Worm (Caenorhabditis elegans) whole organism, L4/young adult: ENCODE results near the gene ufbp-1.

Source experiments
- W03F9.2 ChIP-seq: fragments of 150-350 bp; optimal IDR thresholded peaks from 2 replicates; lab custom pipeline; 2014; ENCODE audit warnings: missing biosample characterization, missing genetic modification characterization
- dao-5 ChIP-seq: sonication (generic microtip); optimal IDR thresholded peaks from 2 replicates; lab custom pipeline; 2016; ENCODE audit warnings: missing genotype, missing genetic modification characterization, moderate library complexity, missing compliant biosample characterization
- him-1 ChIP-seq: sonication (generic microtip); optimal IDR thresholded peaks from 2 replicates; lab custom pipeline; 2016; ENCODE audit warnings: missing genotype, missing genetic modification reagents, missing genetic modification characterization, missing compliant biosample characterization

The ufbp-1 gene

DNA sequence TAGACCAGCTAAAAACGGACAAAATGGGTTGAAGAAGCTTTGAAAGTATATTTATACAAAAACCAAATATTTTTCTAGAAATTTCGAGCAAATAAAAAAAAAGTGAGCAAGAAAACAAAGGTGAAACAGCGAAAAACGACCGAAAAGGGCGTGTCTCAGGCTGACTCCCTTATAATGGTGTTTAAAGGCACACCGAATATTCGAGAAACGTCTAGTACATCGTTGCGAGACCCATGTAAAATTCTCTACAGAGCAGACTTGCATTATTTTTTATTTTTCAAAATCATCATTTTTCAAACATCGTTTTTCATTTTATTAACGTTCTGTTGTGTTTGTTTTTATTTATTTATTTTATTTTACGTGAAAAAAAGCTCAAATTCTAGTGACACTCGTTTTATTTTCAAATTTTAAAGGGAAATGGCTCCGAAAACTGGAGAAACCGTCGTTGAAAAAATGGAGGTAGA lies 3.6 kb upstream of the ufbp-1 start, which contains the start of gene rpn-3:
TSS of gene rpn-3 (plus strand) at position 414 of the 464 bp plus-strand sequence.
- TF ChIP-seq dao-5 (tag; lab: Kevin White, UChicago) (no peak), him-1 (tag; lab: Kevin White, UChicago) (peak; percentile 58), W03F9.2 (peak; percentile 96)

DNA sequence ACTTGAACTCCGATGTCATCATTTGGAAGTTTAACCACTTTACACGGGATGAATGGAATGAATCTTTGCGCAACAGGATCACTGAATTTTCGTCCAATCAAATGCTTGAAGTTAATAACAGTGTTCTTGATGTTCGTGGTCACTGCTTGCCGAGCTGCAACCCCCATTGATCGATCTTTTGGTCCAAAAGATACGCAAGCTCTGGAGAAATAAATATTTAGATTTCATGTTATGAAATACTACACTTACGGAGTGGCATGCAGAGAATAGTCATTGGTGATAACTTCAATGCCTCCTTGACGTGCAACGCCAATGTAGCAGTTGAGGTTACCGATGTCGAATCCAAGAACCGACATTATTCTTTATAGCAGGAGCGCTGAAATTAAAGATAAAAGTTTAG lies 3.1 kb upstream of the ufbp-1 start, which contains the start of gene hsp-110:
TSS of gene hsp-110 (minus strand) at position 376 of the 400 bp plus-strand sequence.
- no peak for TF ChIP-seq W03F9.2
- TF ChIP-seq dao-5 (tag; lab: Kevin White, UChicago), result no peak
- no peak for TF ChIP-seq him-1 (tag; lab: Kevin White, UChicago)

DNA sequence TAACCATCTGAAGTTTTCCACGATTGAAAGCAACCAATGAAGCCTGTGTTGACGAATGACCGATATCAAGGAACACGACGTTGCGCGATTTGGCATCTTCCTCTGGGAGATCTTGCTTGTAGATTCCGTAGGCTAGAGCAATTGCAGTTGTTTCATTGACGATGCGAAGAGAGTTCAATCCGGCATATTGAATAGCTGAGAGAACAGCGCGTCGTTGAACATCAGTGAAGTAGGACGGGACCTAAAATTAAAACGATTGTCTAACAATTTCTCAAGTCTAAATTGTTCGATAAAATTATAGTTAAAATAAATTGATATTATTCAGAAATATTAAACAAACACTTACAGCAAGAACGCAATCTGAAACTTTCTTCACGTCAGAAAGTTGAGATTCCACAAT lies 2.7 kb upstream of the ufbp-1 start:
- TF ChIP-seq him-1 (tag; lab: Kevin White, UChicago), result no peak
- TF ChIP-seq W03F9.2, result no peak
- TF ChIP-seq dao-5 (tag; lab: Kevin White, UChicago), result no peak

DNA sequence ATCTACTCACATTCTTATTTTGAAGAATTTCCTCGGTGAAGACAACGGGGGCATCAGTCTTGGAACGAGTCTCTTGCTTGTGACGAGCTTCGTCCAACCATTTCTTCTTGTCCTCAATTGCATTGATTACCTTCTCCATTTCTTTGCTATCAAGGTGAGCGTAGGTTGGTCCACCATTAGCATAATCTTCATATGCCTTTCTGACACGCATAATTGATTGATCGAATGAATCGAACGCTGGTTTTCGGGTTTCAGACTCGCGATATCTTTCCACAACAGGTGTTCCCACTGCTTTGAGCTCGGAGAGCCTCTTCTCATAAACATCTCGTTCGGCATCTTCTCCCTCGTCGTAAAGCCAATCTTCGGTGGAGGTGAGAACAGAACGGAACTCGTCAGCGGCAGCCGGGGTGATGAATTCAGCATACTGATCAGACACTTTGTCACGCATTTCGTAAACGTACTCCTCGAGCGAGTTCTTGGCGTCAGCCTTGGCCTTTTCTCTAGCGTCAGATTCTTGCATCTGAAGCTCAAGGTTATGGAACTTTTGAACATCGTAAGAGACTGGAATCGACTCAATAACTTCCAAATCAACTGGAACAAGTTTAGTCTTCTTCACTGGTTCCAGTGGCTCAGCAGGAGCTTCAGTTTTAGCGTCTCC lies 1.2 kb upstream of the ufbp-1 start:
- no peak for TF ChIP-seq W03F9.2
- no peak for TF ChIP-seq him-1 (tag; lab: Kevin White, UChicago)
- no peak for TF ChIP-seq dao-5 (tag; lab: Kevin White, UChicago)

DNA sequence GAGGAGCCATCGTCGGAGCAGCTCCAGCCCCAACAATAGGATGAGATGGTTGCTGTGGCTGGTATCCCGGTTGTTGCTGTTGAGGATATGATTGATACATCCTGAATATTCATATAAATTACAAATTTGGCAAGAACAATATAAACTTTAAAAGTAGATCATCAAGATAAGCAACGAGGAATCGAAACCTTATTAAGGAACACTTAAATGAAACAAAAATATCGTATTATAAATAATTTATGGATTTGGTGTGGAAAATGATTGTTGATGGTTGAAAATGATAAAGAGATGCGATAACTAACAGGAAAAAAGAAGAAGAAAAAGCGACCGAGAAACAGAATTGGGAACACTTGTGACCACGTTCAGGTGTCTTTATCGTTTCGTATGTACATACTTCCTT lies 4.1 kb downstream of the ufbp-1 start, which contains the start of gene pqn-96:
TSS of gene pqn-96 (minus strand) at position 101 of the 400 bp plus-strand sequence.
- TF ChIP-seq dao-5 (tag; lab: Kevin White, UChicago) (no peak), him-1 (tag; lab: Kevin White, UChicago) (no peak)

DNA sequence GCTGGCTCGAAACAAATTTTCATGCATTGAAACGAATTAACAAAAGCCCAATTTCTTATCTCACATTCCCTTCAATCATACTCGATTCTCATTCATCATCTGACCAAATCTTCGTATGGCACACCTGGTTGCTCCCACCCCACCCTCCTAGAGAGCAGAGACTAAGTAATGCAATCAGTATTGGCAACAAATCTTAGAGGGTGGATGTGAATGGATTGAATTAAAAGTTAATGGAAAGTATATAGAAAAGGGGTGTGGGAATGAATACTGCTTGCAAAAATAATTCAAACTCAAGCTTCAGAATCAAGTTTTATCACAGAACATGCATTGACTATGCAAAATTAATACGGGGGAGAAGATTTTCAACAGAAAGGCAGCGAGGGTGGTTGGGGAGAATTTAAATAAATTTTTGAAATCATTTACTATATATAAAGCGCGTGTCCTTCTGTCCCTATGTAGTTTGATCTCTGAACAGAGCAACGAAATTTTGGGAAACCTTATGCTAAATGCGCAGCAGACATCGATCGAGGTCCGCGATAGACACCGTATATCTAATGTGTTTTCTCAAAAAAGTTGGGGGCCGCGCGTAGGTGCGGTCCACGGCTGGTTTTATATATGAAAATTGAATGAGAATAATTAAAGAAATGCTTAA lies 5.5 kb downstream of the ufbp-1 start:
- TF ChIP-seq W03F9.2 (no peak), him-1 (tag; lab: Kevin White, UChicago) (no peak)

DNA sequence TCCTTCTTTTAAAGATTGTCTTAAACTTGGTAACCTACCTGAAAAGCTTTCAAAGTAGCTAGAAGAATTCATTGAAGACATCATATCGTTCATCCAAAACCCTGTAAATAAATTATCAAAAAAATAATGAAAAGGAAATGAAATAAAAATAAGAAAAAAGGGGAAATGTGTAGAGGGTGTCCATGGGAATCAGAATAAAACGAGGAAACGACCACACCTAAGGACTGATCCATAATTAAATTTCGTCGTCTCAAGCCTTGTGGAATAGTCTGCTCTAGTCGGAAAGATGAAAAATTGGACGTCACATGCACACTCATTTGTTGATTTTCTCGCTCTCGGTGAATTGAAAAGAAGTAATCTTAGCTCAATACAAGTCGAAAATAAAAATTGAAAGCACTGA lies 8.3 kb downstream of the ufbp-1 start, which contains the start of gene ZK1236.9:
TSS of gene ZK1236.9 (minus strand) at position 101 of the 400 bp plus-strand sequence.
- TF ChIP-seq him-1 (tag; lab: Kevin White, UChicago), result no peak
- TF ChIP-seq W03F9.2, result no peak
- TF ChIP-seq dao-5 (tag; lab: Kevin White, UChicago), result no peak

DNA sequence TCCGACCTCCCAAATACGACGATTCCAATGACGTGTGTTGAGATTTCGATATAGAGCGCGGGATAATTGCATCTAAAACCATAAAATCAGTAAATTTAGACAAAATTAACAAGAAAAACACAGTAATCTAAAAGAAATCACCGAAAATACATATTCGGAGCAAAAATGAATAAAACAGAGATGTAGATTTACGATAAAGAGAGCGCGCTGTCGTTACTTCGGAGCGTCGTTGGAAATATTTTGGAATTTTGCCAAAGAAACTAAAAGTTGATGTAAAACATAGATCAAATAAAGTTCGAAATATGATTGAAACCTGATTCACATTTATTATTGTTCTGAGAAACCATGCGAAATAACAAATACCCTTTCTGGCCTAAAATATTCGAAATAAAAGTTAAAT lies 11.3 kb downstream of the ufbp-1 start, which contains the start of gene ZK1236.5:
TSS of gene ZK1236.5 (minus strand) at position 72 of the 400 bp plus-strand sequence.
- TF ChIP-seq W03F9.2, result no peak
- TF ChIP-seq dao-5 (tag; lab: Kevin White, UChicago), result no peak
- no peak for TF ChIP-seq him-1 (tag; lab: Kevin White, UChicago)

DNA sequence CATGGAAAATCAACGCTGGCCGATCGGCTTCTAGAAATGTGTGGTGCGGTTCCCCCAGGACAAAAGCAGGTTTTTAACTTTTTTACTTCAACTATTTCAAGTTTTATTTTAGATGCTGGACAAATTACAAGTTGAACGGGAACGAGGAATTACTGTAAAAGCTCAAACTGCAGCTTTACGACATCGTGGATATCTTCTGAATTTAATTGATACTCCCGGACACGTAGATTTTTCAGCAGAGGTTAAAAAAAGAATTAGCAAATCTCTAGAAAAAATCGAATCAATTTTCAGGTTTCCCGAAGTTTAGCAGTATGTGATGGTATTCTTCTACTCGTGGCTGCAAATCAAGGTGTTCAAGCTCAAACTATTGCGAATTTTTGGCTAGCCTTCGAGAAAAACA lies 13.9 kb downstream of the ufbp-1 start:
- no peak for TF ChIP-seq dao-5 (tag; lab: Kevin White, UChicago)
- TF ChIP-seq W03F9.2, result no peak
- TF ChIP-seq him-1 (tag; lab: Kevin White, UChicago), result no peak

DNA sequence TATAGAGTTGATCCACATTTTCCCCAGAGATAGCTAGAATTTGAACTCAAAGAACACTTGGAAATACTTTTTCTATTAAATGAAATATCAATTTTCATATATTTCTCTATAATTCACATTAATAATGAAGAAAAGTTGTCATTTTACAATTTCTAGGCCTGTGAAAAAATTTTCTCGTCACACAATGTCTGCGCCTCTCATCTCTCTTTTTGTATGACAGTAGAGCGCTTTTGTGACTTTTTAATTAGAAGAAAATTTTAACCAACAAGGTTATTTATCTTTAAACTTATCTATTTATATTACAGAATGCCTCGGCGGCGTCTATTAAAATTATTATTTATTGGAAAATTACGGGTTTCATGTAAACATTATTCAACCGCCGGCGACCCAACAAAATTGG lies 14.4 kb downstream of the ufbp-1 start, which contains the start of gene ZK1236.1:
TSS of gene ZK1236.1 (plus strand) at position 263 of the 400 bp plus-strand sequence.
- TF ChIP-seq dao-5 (tag; lab: Kevin White, UChicago), result no peak
- no peak for TF ChIP-seq him-1 (tag; lab: Kevin White, UChicago)
- TF ChIP-seq W03F9.2, result no peak

DNA sequence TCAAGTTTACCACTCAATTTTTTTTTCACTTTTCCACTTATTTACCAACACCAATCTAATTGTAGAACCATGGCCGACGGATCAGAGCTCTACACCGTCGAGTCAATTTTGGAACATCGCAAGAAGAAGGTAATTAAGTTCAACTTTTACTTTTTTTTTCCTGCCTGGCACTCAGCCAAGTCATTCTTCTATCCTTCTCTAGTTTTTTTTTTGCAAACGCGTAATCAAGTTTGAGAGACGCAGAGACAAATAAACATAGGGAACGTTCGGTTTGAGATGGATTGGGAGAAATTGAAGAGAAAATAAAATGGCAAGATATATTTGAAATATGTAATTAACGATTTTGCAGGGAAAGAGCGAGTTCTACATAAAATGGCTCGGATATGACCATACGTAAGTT lies 17.1 kb downstream of the ufbp-1 start, which contains the start of gene cec-1:
TSS of gene cec-1 (plus strand) at position 63 of the 400 bp plus-strand sequence.
- TF ChIP-seq dao-5 (tag; lab: Kevin White, UChicago), result no peak
- TF ChIP-seq him-1 (tag; lab: Kevin White, UChicago), result no peak
- TF ChIP-seq W03F9.2, result no peak

DNA sequence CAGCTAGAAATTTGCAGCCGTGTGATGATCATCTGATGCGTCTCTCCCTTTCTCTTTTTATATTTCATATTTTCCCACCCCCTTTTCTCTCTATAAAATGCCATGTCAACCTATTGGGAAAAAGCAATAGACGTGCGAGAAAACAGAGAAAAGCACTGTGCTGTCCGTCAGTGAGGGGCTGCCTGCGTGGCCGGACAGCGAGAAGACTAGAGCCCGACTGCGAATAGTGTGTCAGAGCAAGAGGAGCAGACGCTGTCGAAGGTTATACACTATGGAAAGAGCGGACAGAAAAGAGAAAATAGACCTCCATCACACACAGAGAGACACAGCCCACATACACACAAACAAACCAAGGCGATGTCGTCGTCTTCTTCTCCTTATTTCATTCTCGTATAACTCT lies 18.3 kb downstream of the ufbp-1 start:
- TF ChIP-seq him-1 (tag; lab: Kevin White, UChicago) (peak; percentile 61), W03F9.2 (no peak), dao-5 (tag; lab: Kevin White, UChicago) (peak; percentile 56)

DNA sequence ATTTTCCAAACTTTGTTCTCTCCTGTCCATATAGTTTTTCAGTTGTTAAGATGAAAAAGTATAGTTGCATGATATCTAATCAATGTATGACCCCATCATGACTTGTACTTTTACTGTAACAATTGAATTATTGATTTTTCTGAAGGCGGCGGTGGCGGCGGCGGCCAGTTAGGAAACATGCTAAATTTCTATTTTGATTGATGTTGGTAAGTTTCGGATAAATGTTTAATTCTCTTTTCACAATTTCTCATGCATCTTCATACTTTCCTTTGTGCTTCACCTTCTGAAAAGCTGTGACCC lies 25.5 kb downstream of the ufbp-1 start, which contains the start of gene sor-1:
TSS of gene sor-1 (plus strand) at position 201 of the 300 bp plus-strand sequence.
- TF ChIP-seq him-1 (tag; lab: Kevin White, UChicago) (no peak), dao-5 (tag; lab: Kevin White, UChicago) (no peak), W03F9.2 (no peak)
